Fruit fly (Drosophila melanogaster) whole organism, prepupa: Measurements from ENCODE around the gene CG10660.

Experiments used
- Blimp-1 ChIP-seq: fragments of 200-800 bp; sonication (Bioruptor generic); optimal IDR thresholded peaks from 3 replicates; lab custom pipeline; 2017; ENCODE audit warnings: missing biosample characterization, missing genetic modification characterization, mild to moderate bottlenecking, moderate library complexity, missing genetic modification reagents
- CG11762 ChIP-seq: fragments of 200-800 bp; sonication (Bioruptor generic); optimal IDR thresholded peaks from 3 replicates; lab custom pipeline; 2016; ENCODE audit warnings: missing biosample characterization, missing genetic modification characterization; ENCODE audit not compliant: insufficient read depth
- CG11902 ChIP-seq: fragments of 200-800 bp; sonication (Bioruptor generic); optimal IDR thresholded peaks from 3 replicates; lab custom pipeline; 2016; ENCODE audit warnings: missing biosample characterization, missing genetic modification characterization
- CG15336 ChIP-seq: fragments of 200-800 bp; sonication (Bioruptor generic); IDR thresholded peaks from 2 replicates; pipeline ENCODE4 v1.3.6; 2022; ENCODE audit warnings: missing biosample characterization, missing genetic modification characterization
- CG1621 ChIP-seq: fragments of 200-800 bp; sonication (Bioruptor generic); optimal IDR thresholded peaks from 3 replicates; lab custom pipeline; 2018; ENCODE audit warnings: missing biosample characterization, mild to moderate bottlenecking, missing genetic modification characterization
- CG16779 ChIP-seq: fragments of 200-800 bp; sonication (Bioruptor generic); optimal IDR thresholded peaks from 3 replicates; lab custom pipeline; 2017; ENCODE audit warnings: missing biosample characterization, mild to moderate bottlenecking, missing genetic modification characterization
- CG31627 ChIP-seq: fragments of 200-800 bp; sonication (Bioruptor generic); optimal IDR thresholded peaks from 3 replicates; lab custom pipeline; 2016; ENCODE audit warnings: missing biosample characterization, missing genetic modification characterization
- CG32006 ChIP-seq: fragments of 200-800 bp; sonication (Bioruptor generic); optimal IDR thresholded peaks from 3 replicates; lab custom pipeline; 2017; ENCODE audit warnings: missing biosample characterization, mild to moderate bottlenecking, missing genetic modification characterization
- CG3919 ChIP-seq: fragments of 200-800 bp; sonication (Bioruptor generic); optimal IDR thresholded peaks from 3 replicates; lab custom pipeline; 2016; ENCODE audit warnings: missing biosample characterization, missing genetic modification characterization
- CG6163 ChIP-seq: fragments of 200-800 bp; sonication (Bioruptor generic); IDR thresholded peaks from 3 replicates; pipeline ENCODE4 v1.3.6; 2022; ENCODE audit warnings: missing biosample characterization, missing genetic modification characterization
- CG6276 ChIP-seq: fragments of 200-800 bp; sonication (Bioruptor generic); optimal IDR thresholded peaks from 2 replicates; lab custom pipeline; 2017; ENCODE audit warnings: missing biosample characterization, mild to moderate bottlenecking, missing genetic modification characterization
- CG6792 ChIP-seq: fragments of 200-800 bp; sonication (Bioruptor generic); optimal IDR thresholded peaks from 3 replicates; lab custom pipeline; 2016; ENCODE audit warnings: missing biosample characterization, missing genetic modification characterization
- CG6854 ChIP-seq: fragments of 200-800 bp; sonication (Bioruptor generic); optimal IDR thresholded peaks from 2 replicates; lab custom pipeline; 2017; ENCODE audit warnings: missing biosample characterization, mild to moderate bottlenecking, missing genetic modification characterization
- CG8119 ChIP-seq: fragments of 200-800 bp; sonication (Bioruptor generic); IDR thresholded peaks from 3 replicates; pipeline ENCODE4 v1.3.6; 2022; ENCODE audit warnings: missing biosample characterization, missing genetic modification characterization
- CG8319 ChIP-seq: fragments of 200-800 bp; sonication (Bioruptor generic); optimal IDR thresholded peaks from 3 replicates; lab custom pipeline; 2016; ENCODE audit warnings: missing biosample characterization, missing genetic modification characterization
- CG8632 ChIP-seq: fragments of 200-800 bp; sonication (Bioruptor generic); optimal IDR thresholded peaks from 3 replicates; lab custom pipeline; 2016; ENCODE audit warnings: missing biosample characterization, missing genetic modification characterization
- CG9139 ChIP-seq: fragments of 200-800 bp; sonication (Bioruptor generic); optimal IDR thresholded peaks from 3 replicates; lab custom pipeline; 2017; ENCODE audit warnings: missing biosample characterization, mild to moderate bottlenecking, missing genetic modification characterization
- Eip75B ChIP-seq: fragments of 200-800 bp; sonication (Bioruptor generic); optimal IDR thresholded peaks from 3 replicates; lab custom pipeline; 2016; ENCODE audit warnings: missing biosample characterization, missing genetic modification characterization
- Eip78C ChIP-seq: fragments of 200-800 bp; sonication (Bioruptor generic); peaks from one replicate; lab custom pipeline; 2016; ENCODE audit warnings: missing biosample characterization, missing genetic modification characterization
- Eip93F ChIP-seq: fragments of 200-800 bp; sonication (Bioruptor generic); optimal IDR thresholded peaks from 2 replicates; lab custom pipeline; 2016; ENCODE audit warnings: missing biosample characterization, mild to moderate bottlenecking, missing genetic modification characterization
- Ets21C ChIP-seq: fragments of 200-800 bp; sonication (Bioruptor generic); optimal IDR thresholded peaks from 3 replicates; lab custom pipeline; 2016; ENCODE audit warnings: missing biosample characterization, missing genetic modification characterization
- Gug ChIP-seq: fragments of 200-800 bp; sonication (Bioruptor generic); IDR thresholded peaks from 2 replicates; pipeline ENCODE4 v1.3.6; 2022; ENCODE audit warnings: missing biosample characterization, missing genetic modification characterization
- Hr39 ChIP-seq: fragments of 200-800 bp; sonication (Bioruptor generic); optimal IDR thresholded peaks from 2 replicates; lab custom pipeline; 2016; ENCODE audit warnings: missing biosample characterization, missing genetic modification characterization
- Hr4 ChIP-seq: fragments of 200-800 bp; sonication (Bioruptor generic); optimal IDR thresholded peaks from 3 replicates; lab custom pipeline; 2016; ENCODE audit warnings: missing biosample characterization, missing genetic modification characterization
- Lpt ChIP-seq: fragments of 200-800 bp; sonication (Bioruptor generic); optimal IDR thresholded peaks from 3 replicates; lab custom pipeline; 2016; ENCODE audit warnings: missing biosample characterization, missing genetic modification characterization
- Met ChIP-seq: fragments of 200-800 bp; sonication (Bioruptor generic); optimal IDR thresholded peaks from 3 replicates; lab custom pipeline; 2016; ENCODE audit warnings: missing biosample characterization, missing genetic modification characterization
- OdsH ChIP-seq: fragments of 200-800 bp; sonication (Bioruptor generic); optimal IDR thresholded peaks from 3 replicates; lab custom pipeline; 2016; ENCODE audit warnings: missing biosample characterization, missing genetic modification characterization
- Smox ChIP-seq: fragments of 200-800 bp; sonication (Bioruptor generic); optimal IDR thresholded peaks from 3 replicates; lab custom pipeline; 2016; ENCODE audit warnings: missing biosample characterization, missing genetic modification characterization
- Sox102F ChIP-seq: fragments of 200-800 bp; sonication (Bioruptor generic); optimal IDR thresholded peaks from 2 replicates; lab custom pipeline; 2016; ENCODE audit warnings: missing biosample characterization, mild to moderate bottlenecking, missing genetic modification characterization
- Sox14 ChIP-seq: fragments of 200-800 bp; sonication (Bioruptor generic); optimal IDR thresholded peaks from 3 replicates; lab custom pipeline; 2016; ENCODE audit warnings: missing biosample characterization, missing genetic modification characterization
- Sox15 ChIP-seq: fragments of 200-800 bp; sonication (Bioruptor generic); optimal IDR thresholded peaks from 3 replicates; lab custom pipeline; 2016; ENCODE audit warnings: missing biosample characterization, missing genetic modification characterization
- achi ChIP-seq: fragments of 200-800 bp; sonication (Bioruptor generic); optimal IDR thresholded peaks from 3 replicates; lab custom pipeline; 2016; ENCODE audit warnings: missing biosample characterization, missing genetic modification characterization
- acj6 ChIP-seq: fragments of 200-800 bp; sonication (Bioruptor generic); optimal IDR thresholded peaks from 3 replicates; lab custom pipeline; 2016; ENCODE audit warnings: missing biosample characterization, missing genetic modification characterization
- dac ChIP-seq: fragments of 200-800 bp; sonication (Bioruptor generic); optimal IDR thresholded peaks from 2 replicates; lab custom pipeline; 2017; ENCODE audit warnings: missing biosample characterization, mild to moderate bottlenecking, missing genetic modification characterization
- dsx ChIP-seq: fragments of 200-800 bp; optimal IDR thresholded peaks from 3 replicates; lab custom pipeline; 2019; ENCODE audit warnings: missing biosample characterization, mild to moderate bottlenecking, missing genetic modification characterization, moderate library complexity; ENCODE audit not compliant: poor library complexity, severe bottlenecking
- eg ChIP-seq: fragments of 200-800 bp; sonication (Bioruptor generic); IDR thresholded peaks from 3 replicates; pipeline ENCODE4 v1.3.6; 2022; ENCODE audit warnings: missing biosample characterization, missing genetic modification characterization
- esn ChIP-seq: fragments of 200-800 bp; sonication (Bioruptor generic); optimal IDR thresholded peaks from 2 replicates; lab custom pipeline; 2016; ENCODE audit warnings: missing biosample characterization, mild to moderate bottlenecking, missing genetic modification characterization, moderate library complexity
- fd59A ChIP-seq: fragments of 200-800 bp; sonication (Bioruptor generic); optimal IDR thresholded peaks from 2 replicates; lab custom pipeline; 2017; ENCODE audit warnings: missing biosample characterization, mild to moderate bottlenecking, missing genetic modification characterization, missing genetic modification reagents
- fd85E ChIP-seq: fragments of 200-800 bp; sonication (Bioruptor generic); optimal IDR thresholded peaks from 3 replicates; lab custom pipeline; 2016; ENCODE audit warnings: missing biosample characterization, missing genetic modification characterization
- fkh ChIP-seq: fragments of 200-800 bp; sonication (Bioruptor generic); optimal IDR thresholded peaks from 3 replicates; lab custom pipeline; 2017; ENCODE audit warnings: missing biosample characterization, mild to moderate bottlenecking, missing genetic modification characterization, moderate library complexity
- net ChIP-seq: fragments of 200-800 bp; sonication (Bioruptor generic); optimal IDR thresholded peaks from 3 replicates; lab custom pipeline; 2016; ENCODE audit warnings: missing biosample characterization, missing genetic modification characterization
- pdm3 ChIP-seq: fragments of 200-800 bp; sonication (Bioruptor generic); optimal IDR thresholded peaks from 3 replicates; lab custom pipeline; 2016; ENCODE audit warnings: missing biosample characterization, missing genetic modification characterization
- ss ChIP-seq, 2 experiments: fragments of 200-800 bp; sonication (Bioruptor generic); optimal IDR thresholded peaks; 2 replicates in 1 of 2; 3 replicates in 1 of 2; lab custom pipeline; 2017 to 2018; ENCODE audit warnings: mild to moderate bottlenecking in 2 of 2, missing biosample characterization in 2 of 2, missing genetic modification characterization in 2 of 2, moderate library complexity in 1 of 2
- svp ChIP-seq: fragments of 200-800 bp; sonication (Bioruptor generic); peaks from one replicate; lab custom pipeline; 2016; ENCODE audit warnings: missing biosample characterization, missing genetic modification characterization
- vri ChIP-seq: fragments of 200-800 bp; sonication (Bioruptor generic); optimal IDR thresholded peaks from 3 replicates; lab custom pipeline; 2016; ENCODE audit warnings: missing biosample characterization, mild to moderate bottlenecking, missing genetic modification characterization

The CG10660 gene

dm6 chr3L:12495312-12495725 is 4.8 kb upstream of the CG10660 start (continued):
- peak; percentile 86 for TF ChIP-seq CG6792 (GFP tag; lab: Kevin White, UChicago)
- peak; percentile 91 for TF ChIP-seq Sox102F (GFP tag; lab: Kevin White, UChicago)
- peak; percentile 78 for TF ChIP-seq CG9139 (GFP tag; lab: Kevin White, UChicago)
- peak; percentile 93 for TF ChIP-seq Met (GFP tag; lab: Kevin White, UChicago)
- TF ChIP-seq CG8632 (GFP tag; lab: Kevin White, UChicago), result peak; percentile 81
- peak; percentile 92 for TF ChIP-seq Smox (GFP tag; lab: Kevin White, UChicago)
- TF ChIP-seq dac (GFP tag; lab: Kevin White, UChicago), result peak; percentile 84
- no peak for TF ChIP-seq fkh (GFP tag; lab: Kevin White, UChicago)
- peak; percentile 29 for TF ChIP-seq Gug (GFP tag; lab: Robert Waterston, UW)
- TF ChIP-seq acj6 (GFP tag; lab: Kevin White, UChicago), result peak; percentile 90
- peak; percentile 87 for TF ChIP-seq OdsH (GFP tag; lab: Kevin White, UChicago)
- TF ChIP-seq CG6163 (GFP tag; lab: Robert Waterston, UW), result peak; percentile 56; the same call in 1 of the 3 replicates
- peak; percentile 89 for TF ChIP-seq net (GFP tag; lab: Kevin White, UChicago)
- peak; percentile 90 for TF ChIP-seq CG8119 (GFP tag; lab: Robert Waterston, UW)
- peak; percentile 68 for TF ChIP-seq CG8319 (GFP tag; lab: Kevin White, UChicago)
- peak; percentile 83 for TF ChIP-seq pdm3 (GFP tag; lab: Kevin White, UChicago)
- TF ChIP-seq Hr39, result peak; percentile 84
- TF ChIP-seq CG31627 (GFP tag; lab: Kevin White, UChicago), result peak; percentile 90

dm6 chr3L:12494273-12494672 is 3.8 kb upstream of the CG10660 start:
- TF ChIP-seq CG8119 (GFP tag; lab: Robert Waterston, UW) (no peak), CG6163 (GFP tag; lab: Robert Waterston, UW) (0 out of 3 replicates have a peak, but pooled peaks have one; percentile 18)

dm6 chr3L:12489952-12490351 is 524 bp downstream of the CG10660 start:
- TF ChIP-seq Lpt (no peak), CG9139 (GFP tag; lab: Kevin White, UChicago) (peak; percentile 15), eg (GFP tag; lab: Robert Waterston, UW) (peak; percentile 56; the same call in 2 of the 3 replicates), Sox14 (GFP tag; lab: Kevin White, UChicago) (no peak), CG1621 (tag; lab: Kevin White, UChicago) (no peak), Sox102F (GFP tag; lab: Kevin White, UChicago) (peak; percentile 24), dsx (GFP tag; lab: Kevin White, UChicago) (no peak), CG16779 (peak; percentile 27), Eip78C (peak; percentile 27), CG32006 (no peak), CG8632 (GFP tag; lab: Kevin White, UChicago) (no peak), Hr4 (no peak), vri (peak; percentile 92), OdsH (GFP tag; lab: Kevin White, UChicago) (no peak), fd85E (peak; percentile 42), esn (GFP tag; lab: Kevin White, UChicago) (no peak), Ets21C (no peak), CG3919 (no peak), CG15336 (GFP tag; lab: Robert Waterston, UW) (peak; percentile 37; the same call in 1 of the 2 replicates), svp (GFP tag; lab: Kevin White, UChicago) (no peak), CG11902 (GFP tag; lab: Kevin White, UChicago) (no peak), ss (GFP tag; optimal IDR thresholded peaks at IDR 0.05; lab: Kevin White, UChicago) (peak in 1 of 2 experiments; percentile 4), CG31627 (GFP tag; lab: Kevin White, UChicago) (no peak), achi (GFP tag; lab: Kevin White, UChicago) (no peak), Eip75B (GFP tag; lab: Kevin White, UChicago) (no peak), CG11762 (no peak), Gug (GFP tag; lab: Robert Waterston, UW) (no peak), Sox15 (GFP tag; lab: Kevin White, UChicago) (no peak), CG6854 (GFP tag; lab: Kevin White, UChicago) (peak; percentile 42), Met (GFP tag; lab: Kevin White, UChicago) (no peak), acj6 (GFP tag; lab: Kevin White, UChicago) (no peak), Eip93F (GFP tag; lab: Kevin White, UChicago) (no peak), Blimp-1 (GFP tag; lab: Kevin White, UChicago) (no peak), CG8319 (GFP tag; lab: Kevin White, UChicago) (no peak), fd59A (GFP tag; lab: Kevin White, UChicago) (no peak), Smox (GFP tag; lab: Kevin White, UChicago) (no peak), CG6276 (peak; percentile 63), fkh (GFP tag; lab: Kevin White, UChicago) (no peak)
